Worm (Caenorhabditis elegans): Measurements from ENCODE around the gene W09G12.9.

Gene W09G12.9

ce11 chrIV:1231589-1231988 lies 15.2 kb downstream of the W09G12.9 start, which contains the start of gene W09G12.6:
TSS of gene W09G12.6 (plus strand) at chrIV:1231889.
- TF ChIP-seq ets-7 (tag; optimal IDR thresholded peaks at IDR 0.05) (no peak), hnd-1 (tag; optimal IDR thresholded peaks at IDR 0.05) (no peak), tbx-11 (GFP tag; IDR thresholded peaks at IDR 0.05) (no peak), ama-1 (optimal IDR thresholded peaks at IDR 0.05) (no peak), pes-1 (GFP tag; IDR thresholded peaks at IDR 0.05) (no peak), ceh-13 (GFP tag; optimal IDR thresholded peaks at IDR 0.05) (no peak), B0310.2 (tag; optimal IDR thresholded peaks at IDR 0.05) (no peak), sea-1 (GFP tag; conservative IDR thresholded peaks at IDR 0.05) (no peak), ceh-36 (tag; optimal IDR thresholded peaks at IDR 0.05) (no peak), hmbx-1 (tag; optimal IDR thresholded peaks at IDR 0.05) (no peak), flt-1 (GFP tag; IDR thresholded peaks at IDR 0.05) (no peak)

- TF ChIP-seq tbx-37 (GFP tag; conservative IDR thresholded peaks at IDR 0.05) = no peak
- TF ChIP-seq B0310.2 (tag; optimal IDR thresholded peaks at IDR 0.05) = no peak
- TF ChIP-seq ets-7 (tag; optimal IDR thresholded peaks at IDR 0.05) = no peak
- no peak for TF ChIP-seq scrt-1 (GFP tag; IDR thresholded peaks at IDR 0.05)
- TF ChIP-seq F13C5.2 (tag; optimal IDR thresholded peaks at IDR 0.05) = no peak
- TF ChIP-seq ceh-13 (GFP tag; optimal IDR thresholded peaks at IDR 0.05) = no peak
- TF ChIP-seq sea-1 (GFP tag; conservative IDR thresholded peaks at IDR 0.05) = no peak
- no peak for TF ChIP-seq ceh-36 (tag; optimal IDR thresholded peaks at IDR 0.05)
- no peak for TF ChIP-seq hmg-4 (GFP tag; optimal IDR thresholded peaks at IDR 0.05)
- TF ChIP-seq flt-1 (GFP tag; IDR thresholded peaks at IDR 0.05) = no peak
Observed at ce11 chrIV:1232419-1233145, 16.2 kb downstream of the W09G12.9 start.

- TF ChIP-seq scrt-1 (GFP tag; IDR thresholded peaks at IDR 0.05) = no peak
Observed at ce11 chrIV:1234780-1235179, 18.4 kb downstream of the W09G12.9 start.

ce11 chrIV:1235785-1236184 lies 19.4 kb downstream of the W09G12.9 start:
- no peak for TF ChIP-seq F13C5.2 (tag; optimal IDR thresholded peaks at IDR 0.05)

ce11 chrIV:1238147-1238546 lies 21.8 kb downstream of the W09G12.9 start:
- TF ChIP-seq F13C5.2 (tag; optimal IDR thresholded peaks at IDR 0.05) = no peak
- no peak for TF ChIP-seq ceh-13 (GFP tag; optimal IDR thresholded peaks at IDR 0.05)
- TF ChIP-seq B0310.2 (tag; optimal IDR thresholded peaks at IDR 0.05) = no peak
- no peak for TF ChIP-seq ets-7 (tag; optimal IDR thresholded peaks at IDR 0.05)
- TF ChIP-seq tbx-11 (GFP tag; IDR thresholded peaks at IDR 0.05) = no peak
- TF ChIP-seq sea-1 (GFP tag; conservative IDR thresholded peaks at IDR 0.05) = no peak
- TF ChIP-seq tbx-37 (GFP tag; conservative IDR thresholded peaks at IDR 0.05) = no peak
- TF ChIP-seq tra-4 (tag; optimal IDR thresholded peaks at IDR 0.05) = no peak
- TF ChIP-seq ceh-36 (tag; optimal IDR thresholded peaks at IDR 0.05) = no peak

- TF ChIP-seq tra-4 (tag; optimal IDR thresholded peaks at IDR 0.05) (no peak), tbx-37 (GFP tag; conservative IDR thresholded peaks at IDR 0.05) (no peak), hmg-4 (GFP tag; optimal IDR thresholded peaks at IDR 0.05) (no peak), ceh-36 (tag; optimal IDR thresholded peaks at IDR 0.05) (no peak), B0310.2 (tag; optimal IDR thresholded peaks at IDR 0.05) (no peak), scrt-1 (GFP tag; IDR thresholded peaks at IDR 0.05) (no peak), hnd-1 (tag; optimal IDR thresholded peaks at IDR 0.05) (no peak), ceh-13 (GFP tag; optimal IDR thresholded peaks at IDR 0.05) (no peak)
Observed at ce11 chrIV:1239686-1240085, 23.3 kb downstream of the W09G12.9 start, which contains the start of gene F38A1.8. TSS of gene F38A1.8 (minus strand) at chrIV:1239852.

- TF ChIP-seq pes-1 (GFP tag; IDR thresholded peaks at IDR 0.05) (no peak), flt-1 (GFP tag; IDR thresholded peaks at IDR 0.05) (no peak), ceh-36 (tag; optimal IDR thresholded peaks at IDR 0.05) (no peak)
Observed at ce11 chrIV:1243295-1243694, 26.9 kb downstream of the W09G12.9 start, which contains the start of gene F38A1.15. TSS of gene F38A1.15 (minus strand) at chrIV:1243395.

ce11 chrIV:1245244-1245643 lies 28.9 kb downstream of the W09G12.9 start, which contains the start of gene F38A1.9:
TSS of gene F38A1.9 (minus strand) at chrIV:1245344.
- TF ChIP-seq aly-1 (tag; optimal IDR thresholded peaks at IDR 0.05) (no peak), tra-4 (tag; optimal IDR thresholded peaks at IDR 0.05) (no peak), flt-1 (GFP tag; IDR thresholded peaks at IDR 0.05) (no peak), ceh-13 (GFP tag; optimal IDR thresholded peaks at IDR 0.05) (no peak), F13C5.2 (tag; optimal IDR thresholded peaks at IDR 0.05) (no peak), hmbx-1 (tag; optimal IDR thresholded peaks at IDR 0.05) (no peak), pes-1 (GFP tag; IDR thresholded peaks at IDR 0.05) (no peak), tbx-11 (GFP tag; IDR thresholded peaks at IDR 0.05) (no peak)

- TF ChIP-seq sea-1 (GFP tag; conservative IDR thresholded peaks at IDR 0.05) (no peak), tra-4 (tag; optimal IDR thresholded peaks at IDR 0.05) (no peak), scrt-1 (GFP tag; IDR thresholded peaks at IDR 0.05) (no peak), ceh-13 (GFP tag; optimal IDR thresholded peaks at IDR 0.05) (no peak), B0310.2 (tag; optimal IDR thresholded peaks at IDR 0.05) (no peak)
Observed at ce11 chrIV:1246762-1247436, 30.5 kb downstream of the W09G12.9 start, which contains the start of the genes clec-165 and F38A1.11. TSS of gene clec-165 (minus strand) at chrIV:1246886. TSS of gene F38A1.11 (plus strand) at chrIV:1247386.

Data from whole organism, early embryonic.